Fruit fly (Drosophila melanogaster) whole organism, embryonic: Measurements from ENCODE around the gene CG14147.
A peak's percentile ranks its signal among the peaks of the same experiment; 100 is the strongest.

Source experiments
- CG10274 ChIP-seq: fragments of 200-800 bp; sonication (Bioruptor generic); optimal IDR thresholded peaks from 3 replicates; lab custom pipeline; 2017; ENCODE audit warnings: missing biosample characterization, mild to moderate bottlenecking, missing genetic modification characterization
- CG11560 ChIP-seq: fragments of 200-800 bp; sonication (Bioruptor generic); IDR thresholded peaks from 3 replicates; pipeline ENCODE4 v1.3.6; 2022; ENCODE audit warnings: missing biosample characterization, missing genetic modification characterization
- CG12104 ChIP-seq: fragments of 200-800 bp; sonication (Bioruptor generic); optimal IDR thresholded peaks from 3 replicates; lab custom pipeline; 2016; ENCODE audit warnings: missing biosample characterization, missing genetic modification characterization
- CG12155 ChIP-seq: fragments of 200-800 bp; sonication (Bioruptor generic); optimal IDR thresholded peaks from 3 replicates; lab custom pipeline; 2016; ENCODE audit warnings: missing biosample characterization, missing genetic modification characterization
- CG12659 ChIP-seq: fragments of 200-800 bp; sonication (Bioruptor generic); optimal IDR thresholded peaks from 3 replicates; lab custom pipeline; 2017; ENCODE audit warnings: mild to moderate bottlenecking, missing biosample characterization, missing genetic modification reagents, missing genetic modification characterization
- CG13287 ChIP-seq: fragments of 200-800 bp; sonication (Bioruptor generic); IDR thresholded peaks from 2 replicates; pipeline ENCODE4 v1.3.6; 2022; ENCODE audit warnings: missing biosample characterization, missing genetic modification characterization; ENCODE audit not compliant: partially characterized antibody
- CG15269 ChIP-seq: fragments of 200-800 bp; sonication (Bioruptor generic); optimal IDR thresholded peaks from 2 replicates; lab custom pipeline; 2018; ENCODE audit warnings: missing biosample characterization, mild to moderate bottlenecking, missing genetic modification characterization, moderate library complexity
- CG17568 ChIP-seq: fragments of 200-800 bp; sonication (Bioruptor generic); optimal IDR thresholded peaks from 2 replicates; lab custom pipeline; 2018; ENCODE audit warnings: missing biosample characterization, mild to moderate bottlenecking, missing genetic modification characterization, moderate library complexity
- CG17612 ChIP-seq: fragments of 200-800 bp; sonication (Bioruptor generic); IDR thresholded peaks from 2 replicates; pipeline ENCODE4 v1.3.6; 2022; ENCODE audit warnings: missing biosample characterization, missing genetic modification characterization
- CG2678 ChIP-seq: fragments of 200-800 bp; sonication (Bioruptor generic); optimal IDR thresholded peaks from 3 replicates; lab custom pipeline; 2019; ENCODE audit warnings: missing biosample characterization, mild to moderate bottlenecking, missing genetic modification characterization, moderate library complexity
- CG2875 ChIP-seq: fragments of 200-800 bp; sonication (Bioruptor generic); optimal IDR thresholded peaks from 2 replicates; lab custom pipeline; 2017; ENCODE audit warnings: missing biosample characterization, mild to moderate bottlenecking, missing genetic modification characterization, missing genetic modification reagents
- CG31441 ChIP-seq: fragments of 200-800 bp; sonication (Bioruptor generic); IDR thresholded peaks from 2 replicates; pipeline ENCODE4 v1.3.6; 2022; ENCODE audit warnings: missing biosample characterization, missing genetic modification characterization
- CG32532 ChIP-seq: fragments of 200-800 bp; sonication (Bioruptor generic); IDR thresholded peaks from 2 replicates; pipeline ENCODE4 v1.3.6; 2022; ENCODE audit warnings: missing biosample characterization, missing genetic modification characterization
- CG33557 ChIP-seq: fragments of 200-800 bp; sonication (Bioruptor generic); optimal IDR thresholded peaks from 2 replicates; lab custom pipeline; 2019; ENCODE audit warnings: missing biosample characterization, mild to moderate bottlenecking, missing genetic modification characterization, moderate library complexity
- CG5953 ChIP-seq: fragments of 200-800 bp; sonication (Bioruptor generic); IDR thresholded peaks from 2 replicates; pipeline ENCODE4 v1.3.6; 2022; ENCODE audit warnings: missing biosample characterization, missing genetic modification characterization
- CG6813 ChIP-seq: fragments of 200-800 bp; sonication (Bioruptor generic); optimal IDR thresholded peaks from 2 replicates; lab custom pipeline; 2017; ENCODE audit warnings: missing biosample characterization, missing genetic modification characterization, mild to moderate bottlenecking, moderate library complexity, missing genetic modification reagents
- CG6854 ChIP-seq: fragments of 200-800 bp; sonication (Bioruptor generic); optimal IDR thresholded peaks from 3 replicates; lab custom pipeline; 2017; ENCODE audit warnings: missing biosample characterization, mild to moderate bottlenecking, missing genetic modification characterization
- CG8359 ChIP-seq: fragments of 200-800 bp; sonication (Bioruptor generic); optimal IDR thresholded peaks from 2 replicates; lab custom pipeline; 2017; ENCODE audit warnings: missing biosample characterization, mild to moderate bottlenecking, missing genetic modification characterization, borderline replicate concordance
- Doc2 ChIP-seq: fragments of 200-800 bp; sonication (Bioruptor generic); IDR thresholded peaks from 2 replicates; pipeline ENCODE4 v1.3.6; 2022; ENCODE audit warnings: missing biosample characterization, missing genetic modification characterization
- Elba2 ChIP-seq: fragments of 200-800 bp; sonication (Bioruptor generic); optimal IDR thresholded peaks from 3 replicates; lab custom pipeline; 2016; ENCODE audit warnings: missing biosample characterization, missing genetic modification characterization
- HLH4C ChIP-seq: fragments of 200-800 bp; sonication (Bioruptor generic); IDR thresholded peaks from 3 replicates; pipeline ENCODE4 v1.3.6; 2022; ENCODE audit warnings: missing biosample characterization, missing genetic modification characterization; ENCODE audit not compliant: partially characterized antibody
- Hand ChIP-seq: fragments of 200-800 bp; sonication (Bioruptor generic); optimal IDR thresholded peaks from 2 replicates; lab custom pipeline; 2017; ENCODE audit warnings: mild to moderate bottlenecking, missing biosample characterization, missing genetic modification reagents, missing genetic modification characterization
- Oaz ChIP-seq: fragments of 200-800 bp; sonication (Bioruptor generic); IDR thresholded peaks from 2 replicates; pipeline ENCODE4 v1.3.6; 2022; ENCODE audit warnings: missing biosample characterization, missing genetic modification characterization
- Optix ChIP-seq: fragments of 200-800 bp; sonication (Bioruptor generic); IDR thresholded peaks from 3 replicates; pipeline ENCODE4 v1.3.6; 2022; ENCODE audit warnings: missing biosample characterization, missing genetic modification characterization
- Sin3A ChIP-seq: fragments of >200 bp; optimal IDR thresholded peaks from 2 replicates; lab custom pipeline; 2018
- Spps ChIP-seq: fragments of 200-800 bp; sonication (Bioruptor generic); optimal IDR thresholded peaks from 2 replicates; lab custom pipeline; 2018; ENCODE audit warnings: missing biosample characterization, mild to moderate bottlenecking, missing genetic modification characterization
- Vsx1 ChIP-seq: fragments of 200-800 bp; sonication (Bioruptor generic); optimal IDR thresholded peaks from 2 replicates; lab custom pipeline; 2017; ENCODE audit warnings: missing biosample characterization, mild to moderate bottlenecking, missing genetic modification characterization, missing genetic modification reagents
- bigmax ChIP-seq: fragments of 200-800 bp; sonication (Bioruptor generic); optimal IDR thresholded peaks from 2 replicates; lab custom pipeline; 2018; ENCODE audit warnings: missing biosample characterization, mild to moderate bottlenecking, missing genetic modification characterization
- bsh ChIP-seq, 2 experiments: fragments of 200-800 bp; sonication (Bioruptor generic); optimal IDR thresholded peaks; 2 replicates each; lab custom pipeline; 2017 to 2018; ENCODE audit warnings: mild to moderate bottlenecking in 2 of 2, missing biosample characterization in 2 of 2, missing genetic modification characterization in 2 of 2, moderate library complexity in 1 of 2
- chinmo ChIP-seq: fragments of 200-800 bp; sonication (Bioruptor generic); IDR thresholded peaks from 4 replicates; pipeline ENCODE4 v1.3.6; 2022; ENCODE audit warnings: missing biosample characterization, missing genetic modification characterization; ENCODE audit not compliant: partially characterized antibody
- chm ChIP-seq: fragments of 200-800 bp; sonication (Bioruptor generic); IDR thresholded peaks from 2 replicates; pipeline ENCODE4 v1.3.6; 2022; ENCODE audit warnings: missing biosample characterization, missing genetic modification characterization
- cwo ChIP-seq: fragments of 200-800 bp; sonication (Bioruptor generic); optimal IDR thresholded peaks from 3 replicates; lab custom pipeline; 2017; ENCODE audit warnings: missing biosample characterization, missing genetic modification characterization, mild to moderate bottlenecking, moderate library complexity, missing genetic modification reagents
- emc ChIP-seq: fragments of 200-800 bp; sonication (Bioruptor generic); optimal IDR thresholded peaks from 2 replicates; lab custom pipeline; 2016; ENCODE audit warnings: missing biosample characterization, missing genetic modification characterization
- eyg ChIP-seq: fragments of 200-800 bp; sonication (Bioruptor generic); optimal IDR thresholded peaks from 3 replicates; lab custom pipeline; 2016; ENCODE audit warnings: missing biosample characterization, missing genetic modification characterization
- fru ChIP-seq: fragments of >200 bp; optimal IDR thresholded peaks from 2 replicates; lab custom pipeline; 2017
- gsb ChIP-seq: fragments of 200-800 bp; sonication (Bioruptor generic); IDR thresholded peaks from 2 replicates; pipeline ENCODE4 v1.3.6; 2022; ENCODE audit warnings: missing biosample characterization, missing genetic modification characterization
- ham ChIP-seq: fragments of 200-800 bp; sonication (Bioruptor generic); IDR thresholded peaks from 2 replicates; pipeline ENCODE4 v1.3.6; 2022; ENCODE audit warnings: missing biosample characterization, missing genetic modification characterization
- jigr1 ChIP-seq: fragments of 200-800 bp; sonication (Bioruptor generic); IDR thresholded peaks from 3 replicates; pipeline ENCODE4 v1.3.6; 2022; ENCODE audit warnings: missing biosample characterization, missing genetic modification characterization
- knrl ChIP-seq: fragments of 200-800 bp; sonication (Bioruptor generic); IDR thresholded peaks from 3 replicates; pipeline ENCODE4 v1.3.6; 2022; ENCODE audit warnings: missing biosample characterization, missing genetic modification characterization; ENCODE audit not compliant: partially characterized antibody
- maf-S ChIP-seq: fragments of 200-800 bp; sonication (Bioruptor generic); optimal IDR thresholded peaks from 2 replicates; lab custom pipeline; 2016; ENCODE audit warnings: missing biosample characterization, missing genetic modification characterization
- nerfin-2 ChIP-seq: fragments of 200-800 bp; sonication (Bioruptor generic); IDR thresholded peaks from 2 replicates; pipeline ENCODE4 v1.3.6; 2022; ENCODE audit warnings: missing biosample characterization, missing genetic modification characterization; ENCODE audit not compliant: partially characterized antibody
- p53 ChIP-seq: fragments of 200-800 bp; sonication (Bioruptor generic); optimal IDR thresholded peaks from 2 replicates; lab custom pipeline; 2016; ENCODE audit warnings: missing biosample characterization, missing genetic modification characterization
- repo ChIP-seq: fragments of 200-800 bp; sonication (Bioruptor generic); optimal IDR thresholded peaks from 2 replicates; lab custom pipeline; 2016; ENCODE audit warnings: missing biosample characterization, missing genetic modification characterization
- rib ChIP-seq: fragments of 200-800 bp; sonication (Bioruptor generic); IDR thresholded peaks from 2 replicates; pipeline ENCODE4 v1.3.6; 2022; ENCODE audit warnings: missing biosample characterization, missing genetic modification characterization
- run ChIP-seq: fragments of 200-800 bp; sonication (Bioruptor generic); optimal IDR thresholded peaks from 3 replicates; lab custom pipeline; 2018; ENCODE audit warnings: missing biosample characterization, mild to moderate bottlenecking, missing genetic modification characterization
- shn ChIP-seq: fragments of 200-800 bp; sonication (Bioruptor generic); optimal IDR thresholded peaks from 3 replicates; lab custom pipeline; 2016; ENCODE audit warnings: missing biosample characterization, missing genetic modification characterization
- slou ChIP-seq: fragments of 200-800 bp; sonication (Bioruptor generic); optimal IDR thresholded peaks from 3 replicates; lab custom pipeline; 2016; ENCODE audit warnings: missing biosample characterization, missing genetic modification characterization
- so ChIP-seq: fragments of 200-800 bp; sonication (Bioruptor generic); IDR thresholded peaks from 3 replicates; pipeline ENCODE4 v1.3.6; 2022; ENCODE audit warnings: missing biosample characterization, missing genetic modification characterization
- sob ChIP-seq: fragments of 200-800 bp; sonication (Bioruptor generic); IDR thresholded peaks from 2 replicates; pipeline ENCODE4 v1.3.6; 2022; ENCODE audit warnings: missing biosample characterization, missing genetic modification characterization
- tap ChIP-seq: fragments of 200-800 bp; optimal IDR thresholded peaks from 3 replicates; lab custom pipeline; 2019; ENCODE audit warnings: missing biosample characterization, mild to moderate bottlenecking, missing genetic modification characterization, moderate library complexity
- wek ChIP-seq: fragments of 200-800 bp; sonication (Bioruptor generic); optimal IDR thresholded peaks from 3 replicates; lab custom pipeline; 2018; ENCODE audit warnings: missing biosample characterization, mild to moderate bottlenecking, missing genetic modification characterization, moderate library complexity
- yki ChIP-seq: fragments of >200 bp; optimal IDR thresholded peaks from 3 replicates; lab custom pipeline; 2018
- zen ChIP-seq: fragments of 200-800 bp; sonication (Bioruptor generic); optimal IDR thresholded peaks from 3 replicates; lab custom pipeline; 2018; ENCODE audit warnings: missing biosample characterization, mild to moderate bottlenecking, missing genetic modification characterization, moderate library complexity

CG14147 gene

DNA sequence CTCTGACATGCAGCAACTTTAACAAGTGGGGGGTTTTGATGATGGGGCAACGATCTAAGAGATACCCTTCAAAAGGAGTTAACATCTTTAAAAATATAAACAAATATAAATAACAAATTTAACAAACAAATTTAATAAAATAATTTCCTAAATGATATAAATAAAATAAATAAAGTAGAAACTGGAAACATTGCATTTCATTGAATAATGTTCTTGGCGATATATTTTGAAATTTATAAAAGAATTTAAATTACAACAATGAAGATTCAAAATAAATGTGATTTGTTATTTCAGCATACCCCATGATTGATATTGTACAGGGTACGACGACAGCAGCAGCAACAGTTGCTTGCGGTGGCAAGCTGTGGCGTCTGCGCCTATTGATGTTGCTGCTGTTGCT is 21.3 kb upstream of the CG14147 start (continued):
- TF ChIP-seq so (GFP tag; lab: Robert Waterston, UW) (no peak), bigmax (GFP tag; lab: Kevin White, UChicago) (no peak), CG5953 (no peak), slou (GFP tag; lab: Kevin White, UChicago) (no peak), CG13287 (GFP tag; lab: Robert Waterston, UW) (no peak), CG32532 (GFP tag; lab: Robert Waterston, UW) (no peak), run (no peak), bsh (GFP tag; optimal IDR thresholded peaks at IDR 0.05; lab: Kevin White, UChicago) (peak in 1 of 2 experiments; percentile 63), tap (tag; lab: Kevin White, UChicago) (peak; percentile 1), chinmo (GFP tag; lab: Robert Waterston, UW) (no peak), Elba2 (no peak), ham (GFP tag; lab: Robert Waterston, UW) (no peak), emc (GFP tag; lab: Kevin White, UChicago) (no peak), Optix (GFP tag; lab: Robert Waterston, UW) (no peak), chm (GFP tag; lab: Robert Waterston, UW) (no peak), Vsx1 (GFP tag; lab: Kevin White, UChicago) (no peak), yki (lab: Kevin White, UChicago) (no peak), zen (tag; lab: Kevin White, UChicago) (no peak), CG2875 (GFP tag; lab: Kevin White, UChicago) (peak; percentile 3), gsb (GFP tag; lab: Robert Waterston, UW) (no peak), CG17612 (GFP tag; lab: Robert Waterston, UW) (no peak), CG12659 (no peak), repo (GFP tag; lab: Kevin White, UChicago) (no peak), shn (GFP tag; lab: Kevin White, UChicago) (no peak), fru (no peak), CG2678 (tag; lab: Kevin White, UChicago) (peak; percentile 59), CG6813 (GFP tag; lab: Kevin White, UChicago) (peak; percentile 23), Doc2 (GFP tag; lab: Robert Waterston, UW) (no peak), sob (GFP tag; lab: Robert Waterston, UW) (no peak), Spps (tag; lab: Kevin White, UChicago) (peak; percentile 43), cwo (no peak), jigr1 (GFP tag; lab: Robert Waterston, UW) (no peak), CG8359 (GFP tag; lab: Kevin White, UChicago) (no peak), knrl (no peak), CG10274 (GFP tag; lab: Kevin White, UChicago) (no peak), p53 (no peak), CG12155 (GFP tag; lab: Kevin White, UChicago) (no peak), CG6854 (GFP tag; lab: Kevin White, UChicago) (no peak), nerfin-2 (GFP tag; lab: Robert Waterston, UW) (no peak), CG31441 (peak; percentile 80), Oaz (no peak), CG12104 (GFP tag; lab: Kevin White, UChicago) (no peak), Hand (GFP tag; lab: Kevin White, UChicago) (no peak), rib (GFP tag; lab: Robert Waterston, UW) (no peak), CG33557 (peak; percentile 57), HLH4C (GFP tag; lab: Robert Waterston, UW) (no peak), wek (no peak), Sin3A (no peak), CG11560 (no peak), eyg (GFP tag; lab: Kevin White, UChicago) (no peak), CG15269 (tag; lab: Kevin White, UChicago) (no peak), maf-S (GFP tag; lab: Kevin White, UChicago) (no peak), CG17568 (GFP tag; lab: Kevin White, UChicago) (no peak)
